Fruit fly (Drosophila melanogaster) whole organism, embryonic: ENCODE data around the gene CG3342.
"Not testable (repeated sequence)": the region's sequence is repeated elsewhere in the genome, so short reads cannot be mapped to it uniquely, and the experiment has no call there.

ENCODE experiments used
- CG11093 ChIP-seq: fragments of 200-800 bp; sonication (Bioruptor generic); IDR thresholded peaks from 3 replicates; pipeline ENCODE4 v1.3.6; 2022; ENCODE audit warnings: missing biosample characterization, missing genetic modification characterization
- CG12744 ChIP-seq: fragments of 200-800 bp; sonication (Bioruptor generic); optimal IDR thresholded peaks from 2 replicates; lab custom pipeline; 2016; ENCODE audit warnings: missing biosample characterization, missing genetic modification characterization
- CG2678 ChIP-seq: fragments of 200-800 bp; sonication (Bioruptor generic); optimal IDR thresholded peaks from 3 replicates; lab custom pipeline; 2019; ENCODE audit warnings: missing biosample characterization, mild to moderate bottlenecking, missing genetic modification characterization, moderate library complexity
- CG30020 ChIP-seq: fragments of 200-800 bp; optimal IDR thresholded peaks from 2 replicates; lab custom pipeline; 2019; ENCODE audit warnings: missing biosample characterization, mild to moderate bottlenecking, missing genetic modification characterization, moderate library complexity
- D19A ChIP-seq: fragments of 200-800 bp; optimal IDR thresholded peaks from 3 replicates; lab custom pipeline; 2019; ENCODE audit warnings: missing biosample characterization, mild to moderate bottlenecking, missing genetic modification characterization, moderate library complexity
- Hr39 ChIP-seq: fragments of >200 bp; optimal IDR thresholded peaks from 2 replicates; lab custom pipeline; 2017
- ewg ChIP-seq: fragments of 200-800 bp; sonication (Bioruptor generic); optimal IDR thresholded peaks from 3 replicates; lab custom pipeline; 2017; ENCODE audit warnings: mild to moderate bottlenecking, missing biosample characterization, missing genetic modification reagents, missing genetic modification characterization
- sim ChIP-seq: fragments of 200-800 bp; sonication (Bioruptor generic); IDR thresholded peaks from 2 replicates; pipeline ENCODE4 v1.3.6; 2022; ENCODE audit warnings: missing biosample characterization, missing genetic modification characterization

The CG3342 gene

DNA sequence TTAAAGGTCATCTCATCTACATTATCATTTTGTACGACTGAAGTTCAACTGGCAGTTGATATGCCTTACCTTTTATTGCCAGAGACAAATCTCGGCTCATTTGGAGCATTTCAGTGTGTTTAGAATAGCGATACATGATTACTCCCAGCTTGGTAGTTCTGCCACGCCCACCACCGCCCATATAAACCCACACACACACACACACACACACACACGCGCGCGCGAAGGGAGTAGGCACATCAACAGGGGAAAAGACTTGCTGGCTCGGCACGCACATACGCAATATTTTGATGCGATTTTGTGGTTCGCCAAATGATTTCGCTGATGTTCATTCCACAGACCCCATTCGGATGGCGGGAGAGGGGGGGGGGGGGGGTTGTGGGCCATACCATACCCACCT is 14.5 kb downstream of the CG3342 start:
- TF ChIP-seq ewg (GFP tag; lab: Kevin White, UChicago), result no peak
- peak; percentile 86 for TF ChIP-seq Hr39 (lab: Kevin White, UChicago)

DNA sequence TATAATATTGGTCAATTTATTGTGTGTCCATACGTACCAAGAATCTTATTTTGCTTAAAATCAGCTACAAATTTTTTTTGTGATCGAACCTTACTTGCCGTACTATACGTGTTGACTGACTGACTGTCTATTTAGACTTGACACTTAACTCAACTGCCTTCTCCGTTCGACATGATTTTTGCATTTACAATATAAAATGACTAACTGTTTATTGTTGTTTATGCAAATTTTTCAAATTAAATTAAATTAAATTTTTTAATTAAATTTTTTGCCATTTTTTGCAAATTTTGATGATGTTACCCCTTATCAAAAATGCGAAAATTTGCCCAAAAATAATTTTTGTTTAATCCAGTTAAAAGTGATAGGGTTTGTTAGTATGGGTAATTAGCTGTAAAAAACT is 48.9 kb downstream of the CG3342 start, which contains the start of gene CG33665:
Gene CG33665, minus strand, starts transcription at position 101 of the 400 bp plus-strand sequence.
- not testable (repeated sequence) for TF ChIP-seq sim (GFP tag; lab: Robert Waterston, UW); D19A (tag; lab: Kevin White, UChicago); CG11093 (GFP tag; lab: Robert Waterston, UW)

DNA sequence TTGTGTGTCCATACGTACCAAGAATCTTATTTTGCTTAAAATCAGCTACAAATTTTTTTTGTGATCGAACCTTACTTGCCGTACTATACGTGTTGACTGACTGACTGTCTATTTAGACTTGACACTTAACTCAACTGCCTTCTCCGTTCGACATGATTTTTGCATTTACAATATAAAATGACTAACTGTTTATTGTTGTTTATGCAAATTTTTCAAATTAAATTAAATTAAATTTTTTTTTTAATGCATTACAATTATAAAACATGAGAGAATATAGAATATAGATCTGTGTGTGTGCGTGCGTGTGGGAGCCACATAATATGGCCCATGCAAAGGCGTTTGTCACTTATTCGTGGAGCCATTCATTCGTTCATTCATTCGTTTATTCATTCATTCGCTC is 50.8 kb downstream of the CG3342 start, which contains the start of gene CG33666:
Gene CG33666, minus strand, starts transcription at position 101 of the 400 bp plus-strand sequence.
- TF ChIP-seq CG2678 (tag; lab: Kevin White, UChicago); CG30020 (tag; lab: Kevin White, UChicago); CG12744 (GFP tag; lab: Kevin White, UChicago): not testable (repeated sequence)
